Worm (Caenorhabditis elegans) whole organism, L3 larva: Measurements from ENCODE around the gene F10C1.9.

Experiments
- ZK546.5 ChIP-seq: sonication (generic microtip); optimal IDR thresholded peaks from 2 replicates; lab custom pipeline; 2017; ENCODE audit warnings: missing biosample characterization, missing genetic modification characterization
- mdl-1 ChIP-seq: fragments of 150-350 bp; optimal IDR thresholded peaks from 2 replicates; lab custom pipeline; 2014; ENCODE audit warnings: missing biosample characterization, missing genetic modification characterization
- pha-4 ChIP-seq: fragments of 150-350 bp; optimal IDR thresholded peaks from 2 replicates; lab custom pipeline; 2014; ENCODE audit warnings: missing biosample characterization, missing genetic modification reagents, missing genetic modification characterization

DNA sequence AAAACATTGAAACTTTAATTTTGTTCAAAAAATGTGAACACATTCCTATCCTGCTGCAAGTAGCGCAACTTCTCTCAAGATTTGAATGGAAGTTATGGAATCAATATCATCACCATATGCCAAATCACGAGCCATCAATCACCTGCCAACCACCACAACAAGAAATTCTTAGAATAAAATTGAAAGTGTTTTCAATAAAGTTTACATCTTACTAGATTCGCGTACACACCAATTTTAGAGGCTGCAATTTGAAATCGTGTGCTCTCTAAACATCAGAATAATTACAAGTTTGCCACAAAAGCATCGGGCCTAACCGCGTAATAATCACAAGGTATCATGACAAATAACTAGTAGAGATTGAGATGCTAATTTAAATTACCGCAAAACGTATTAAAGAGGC is 29.8 kb upstream of the F10C1.9 start:
- TF ChIP-seq pha-4, result no peak
- no peak for TF ChIP-seq mdl-1 (tag; lab: Kevin White, UChicago)
- no peak for TF ChIP-seq ZK546.5 (tag; lab: Kevin White, UChicago)
